Worm (Caenorhabditis elegans) whole organism, L3 larva: ENCODE measurements around the gene M03A1.8.

Experiments used
- R02D3.7 ChIP-seq: fragments of 150-350 bp; optimal IDR thresholded peaks from 2 replicates; lab custom pipeline; 2014; ENCODE audit warnings: missing biosample characterization, missing genetic modification characterization
- ZK546.5 ChIP-seq: sonication (generic microtip); optimal IDR thresholded peaks from 2 replicates; lab custom pipeline; 2017; ENCODE audit warnings: missing biosample characterization, missing genetic modification characterization
- aly-2 ChIP-seq: fragments of 150-350 bp; optimal IDR thresholded peaks from 2 replicates; lab custom pipeline; 2014; ENCODE audit warnings: missing biosample characterization, missing genetic modification characterization
- ama-1 ChIP-seq: fragments of 150-350 bp; optimal IDR thresholded peaks from 2 replicates; lab custom pipeline; 2018
- ceh-28 ChIP-seq: fragments of 150-350 bp; optimal IDR thresholded peaks from 2 replicates; lab custom pipeline; 2014; ENCODE audit warnings: missing biosample characterization, missing genetic modification reagents, missing genetic modification characterization
- ceh-82 ChIP-seq: fragments of 150-350 bp; optimal IDR thresholded peaks from 2 replicates; lab custom pipeline; 2014; ENCODE audit warnings: missing biosample characterization, missing genetic modification characterization
- ceh-9 ChIP-seq: sonication (generic microtip); optimal IDR thresholded peaks from 2 replicates; lab custom pipeline; 2018; ENCODE audit warnings: missing biosample characterization, missing genetic modification characterization
- daf-12 ChIP-seq: fragments of 150-350 bp; optimal IDR thresholded peaks from 2 replicates; lab custom pipeline; 2014; ENCODE audit warnings: missing biosample characterization, missing genetic modification reagents, missing genetic modification characterization
- egl-27 ChIP-seq: sonication (generic microtip); optimal IDR thresholded peaks from 4 replicates; lab custom pipeline; 2017; ENCODE audit warnings: missing biosample characterization, missing genetic modification reagents, missing genetic modification characterization
- egl-5 ChIP-seq: fragments of 150-350 bp; optimal IDR thresholded peaks from 2 replicates; lab custom pipeline; 2017; ENCODE audit warnings: missing biosample characterization, missing genetic modification reagents, missing genetic modification characterization, inconsistent platforms
- elt-1 ChIP-seq: fragments of 150-350 bp; optimal IDR thresholded peaks from 2 replicates; lab custom pipeline; 2014; ENCODE audit warnings: missing biosample characterization, missing genetic modification characterization
- elt-2 ChIP-seq: sonication (generic microtip); optimal IDR thresholded peaks from 2 replicates; lab custom pipeline; 2016; ENCODE audit warnings: missing genetic modification reagents, mild to moderate bottlenecking, missing genetic modification characterization, missing compliant biosample characterization
- eor-1 ChIP-seq, 2 experiments: fragments of 150-350 bp; optimal IDR thresholded peaks; 2 replicates each; lab custom pipeline; 2014 to 2018; ENCODE audit warnings: missing biosample characterization in 2 of 2, missing genetic modification characterization in 2 of 2
- fkh-10 ChIP-seq: sonication (generic microtip); optimal IDR thresholded peaks from 2 replicates; lab custom pipeline; 2017; ENCODE audit warnings: missing biosample characterization, missing genetic modification reagents, missing genetic modification characterization
- fkh-2 ChIP-seq: fragments of 150-350 bp; optimal IDR thresholded peaks from 2 replicates; lab custom pipeline; 2014; ENCODE audit warnings: missing biosample characterization, missing genetic modification reagents, missing genetic modification characterization
- fos-1 ChIP-seq: fragments of 150-350 bp; optimal IDR thresholded peaks from 2 replicates; lab custom pipeline; 2014; ENCODE audit warnings: missing biosample characterization, missing genetic modification characterization
- hmg-11 ChIP-seq: sonication (generic microtip); optimal IDR thresholded peaks from 2 replicates; lab custom pipeline; 2016; ENCODE audit warnings: missing genetic modification characterization, missing compliant biosample characterization
- jun-1 ChIP-seq: fragments of 150-350 bp; optimal IDR thresholded peaks from 2 replicates; lab custom pipeline; 2014; ENCODE audit warnings: missing biosample characterization, missing genetic modification reagents, missing genetic modification characterization
- lin-15B ChIP-seq: fragments of 150-350 bp; optimal IDR thresholded peaks from 2 replicates; lab custom pipeline; 2014; ENCODE audit warnings: missing biosample characterization, missing genetic modification characterization
- lin-39 ChIP-seq: fragments of 150-350 bp; optimal IDR thresholded peaks from 2 replicates; lab custom pipeline; 2018; ENCODE audit warnings: missing biosample characterization, missing genetic modification reagents, missing genetic modification characterization
- lsy-12 ChIP-seq: sonication (generic microtip); optimal IDR thresholded peaks from 2 replicates; lab custom pipeline; 2016; ENCODE audit warnings: mild to moderate bottlenecking, missing genetic modification characterization, missing compliant biosample characterization
- mdl-1 ChIP-seq: fragments of 150-350 bp; optimal IDR thresholded peaks from 2 replicates; lab custom pipeline; 2014; ENCODE audit warnings: missing biosample characterization, missing genetic modification characterization
- mml-1 ChIP-seq: fragments of 150-350 bp; sonication (generic microtip); optimal IDR thresholded peaks from 3 replicates; lab custom pipeline; 2014; ENCODE audit warnings: missing biosample characterization, missing genetic modification characterization
- nfya-1 ChIP-seq: sonication (generic microtip); optimal IDR thresholded peaks from 2 replicates; lab custom pipeline; 2017; ENCODE audit warnings: missing genetic modification characterization, mild to moderate bottlenecking, missing compliant biosample characterization, antibody characterized with exemption, moderate library complexity; ENCODE audit not compliant: insufficient read depth
- nhr-12 ChIP-seq: fragments of 150-350 bp; optimal IDR thresholded peaks from 2 replicates; lab custom pipeline; 2014; ENCODE audit warnings: missing biosample characterization, missing genetic modification characterization
- nhr-23 ChIP-seq: fragments of 150-350 bp; optimal IDR thresholded peaks from 2 replicates; lab custom pipeline; 2014; ENCODE audit warnings: missing biosample characterization, missing genetic modification reagents, missing genetic modification characterization
- nhr-237 ChIP-seq: fragments of 150-350 bp; optimal IDR thresholded peaks from 2 replicates; lab custom pipeline; 2014; ENCODE audit warnings: missing biosample characterization, missing genetic modification characterization
- nhr-25 ChIP-seq: sonication (generic microtip); optimal IDR thresholded peaks from 2 replicates; lab custom pipeline; 2017; ENCODE audit warnings: missing biosample characterization, missing genetic modification characterization
- nhr-43 ChIP-seq: sonication (generic microtip); optimal IDR thresholded peaks from 2 replicates; lab custom pipeline; 2016; ENCODE audit warnings: mild to moderate bottlenecking, missing genetic modification characterization, missing compliant biosample characterization; ENCODE audit not compliant: poor library complexity, severe bottlenecking
- nhr-76 ChIP-seq: fragments of 150-350 bp; sonication (generic microtip); optimal IDR thresholded peaks from 5 replicates; lab custom pipeline; 2014; ENCODE audit warnings: missing biosample characterization, missing genetic modification characterization
- pha-4 ChIP-seq: fragments of 150-350 bp; optimal IDR thresholded peaks from 2 replicates; lab custom pipeline; 2014; ENCODE audit warnings: missing biosample characterization, missing genetic modification reagents, missing genetic modification characterization
- pqm-1 ChIP-seq: fragments of 150-350 bp; optimal IDR thresholded peaks from 2 replicates; lab custom pipeline; 2017; ENCODE audit warnings: missing biosample characterization, missing genetic modification characterization, inconsistent platforms
- sea-2 ChIP-seq: fragments of 150-350 bp; sonication (generic microtip); optimal IDR thresholded peaks from 4 replicates; lab custom pipeline; 2014; ENCODE audit warnings: missing biosample characterization, missing genetic modification reagents, missing genetic modification characterization
- skn-1 ChIP-seq: fragments of 150-350 bp; optimal IDR thresholded peaks from 2 replicates; lab custom pipeline; 2014; ENCODE audit warnings: missing biosample characterization, missing genetic modification characterization
- snpc-4 ChIP-seq: fragments of 150-350 bp; optimal IDR thresholded peaks from 2 replicates; lab custom pipeline; 2014; ENCODE audit warnings: missing biosample characterization, missing genetic modification characterization
- tbx-2 ChIP-seq: sonication (generic microtip); optimal IDR thresholded peaks from 2 replicates; lab custom pipeline; 2016; ENCODE audit warnings: mild to moderate bottlenecking, missing genetic modification characterization, missing compliant biosample characterization
- unc-62 ChIP-seq: fragments of 150-350 bp; sonication (generic microtip); optimal IDR thresholded peaks from 4 replicates; lab custom pipeline; 2014; ENCODE audit warnings: missing biosample characterization, missing genetic modification reagents, missing genetic modification characterization
- ztf-11 ChIP-seq: fragments of 150-350 bp; optimal IDR thresholded peaks from 2 replicates; lab custom pipeline; 2014; ENCODE audit warnings: missing biosample characterization, missing genetic modification characterization

Gene M03A1.8

ce11 chrII:4602533-4602932, 42.4 kb downstream of the M03A1.8 start, which contains the start of gene coa-3:
coa-3 (minus strand) TSS chrII:4602633.
- no peak for TF ChIP-seq eor-1 (tag; optimal IDR thresholded peaks at IDR 0.05; lab: Kevin White, UChicago)
- TF ChIP-seq tbx-2, result no peak
- no peak for TF ChIP-seq ztf-11 (tag; lab: Kevin White, UChicago)
- no peak for TF ChIP-seq fkh-2 (tag; lab: Kevin White, UChicago)
- TF ChIP-seq mdl-1 (tag; lab: Kevin White, UChicago), result no peak
- TF ChIP-seq ama-1, result no peak
- no peak for TF ChIP-seq hmg-11 (tag; lab: Kevin White, UChicago)
- TF ChIP-seq sea-2 (GFP tag; lab: Kevin White, UChicago), result no peak
- no peak for TF ChIP-seq snpc-4 (tag; lab: Kevin White, UChicago)
- no peak for TF ChIP-seq aly-2 (tag; lab: Kevin White, UChicago)
- TF ChIP-seq ceh-28 (tag; lab: Kevin White, UChicago), result no peak
- no peak for TF ChIP-seq mml-1 (tag; lab: Kevin White, UChicago)
- TF ChIP-seq, all 47 proteins: peak for 0

- no peak for TF ChIP-seq daf-12 (tag; lab: Kevin White, UChicago)
- TF ChIP-seq nhr-76 (tag; lab: Kevin White, UChicago), result no peak
- peak; percentile 73 for TF ChIP-seq nfya-1
- peak; percentile 60 for TF ChIP-seq elt-2 (tag; lab: Kevin White, UChicago)
- TF ChIP-seq unc-62, result no peak
- peak; percentile 18 for TF ChIP-seq lin-39 (tag; lab: Kevin White, UChicago)
- TF ChIP-seq skn-1 (tag; lab: Kevin White, UChicago), result peak; percentile 43
- TF ChIP-seq nhr-23 (tag; lab: Kevin White, UChicago), result peak; percentile 74
- TF ChIP-seq jun-1, result peak; percentile 27
- no peak for TF ChIP-seq ceh-9 (tag; lab: Kevin White, UChicago)
- peak; percentile 72 for TF ChIP-seq pha-4
- TF ChIP-seq elt-1 (tag; lab: Kevin White, UChicago), result no peak
- peak; percentile 36 for TF ChIP-seq hmg-11 (tag; lab: Kevin White, UChicago)
- TF ChIP-seq fkh-2 (tag; lab: Kevin White, UChicago), result no peak
- peak; percentile 60 for TF ChIP-seq nhr-25 (tag; lab: Kevin White, UChicago)
- no peak for TF ChIP-seq nhr-237
- TF ChIP-seq pqm-1, result peak; percentile 62
- peak; percentile 13 for TF ChIP-seq ceh-28 (tag; lab: Kevin White, UChicago)
- TF ChIP-seq snpc-4 (tag; lab: Kevin White, UChicago), result peak; percentile 81
- no peak for TF ChIP-seq egl-27 (tag; lab: Kevin White, UChicago)
- peak; percentile 56 for TF ChIP-seq egl-5
- TF ChIP-seq nhr-43 (tag; lab: Kevin White, UChicago), result peak; percentile 92
- no peak for TF ChIP-seq ceh-82 (tag; lab: Kevin White, UChicago)
- TF ChIP-seq mdl-1 (tag; lab: Kevin White, UChicago), result no peak
- TF ChIP-seq R02D3.7 (tag; lab: Kevin White, UChicago), result peak; percentile 41
- TF ChIP-seq ZK546.5 (tag; lab: Kevin White, UChicago), result no peak
- TF ChIP-seq ztf-11 (tag; lab: Kevin White, UChicago), result no peak
- no peak for TF ChIP-seq fos-1 (tag; lab: Kevin White, UChicago)
- no peak for TF ChIP-seq fkh-10 (GFP tag; lab: Kevin White, UChicago)
- peak; percentile 89 for TF ChIP-seq lin-15B
- no peak for TF ChIP-seq nhr-12 (tag; lab: Kevin White, UChicago)
- no peak for TF ChIP-seq eor-1 (tag; optimal IDR thresholded peaks at IDR 0.05; lab: Kevin White, UChicago)
- peak; percentile 88 for TF ChIP-seq lsy-12 (tag; lab: Kevin White, UChicago)
- TF ChIP-seq, all 47 proteins: peak for 17
Observed at ce11 chrII:4603035-4603434, 42.9 kb downstream of the M03A1.8 start, which contains the start of gene F35D11.4. F35D11.4 (plus strand) TSS chrII:4603427.

ce11 chrII:4604149-4604548, 44.0 kb downstream of the M03A1.8 start:
- TF ChIP-seq fkh-10 (GFP tag; lab: Kevin White, UChicago), result no peak
- TF ChIP-seq R02D3.7 (tag; lab: Kevin White, UChicago), result no peak
- peak; percentile 31 for TF ChIP-seq ceh-28 (tag; lab: Kevin White, UChicago)
- TF ChIP-seq jun-1, result peak; percentile 50
- TF ChIP-seq ceh-9 (tag; lab: Kevin White, UChicago), result no peak
- peak; percentile 97 for TF ChIP-seq pqm-1
- peak; percentile 54 for TF ChIP-seq pha-4
- peak; percentile 93 for TF ChIP-seq elt-2 (tag; lab: Kevin White, UChicago)
